Fruit fly (Drosophila melanogaster) whole organism, embryonic: ENCODE measurements around the gene Ns1.
A peak's percentile ranks its signal among the peaks of the same experiment; 100 is the strongest.

Experiments used
- ATbp ChIP-seq: fragments of 200-800 bp; sonication (Bioruptor generic); optimal IDR thresholded peaks from 2 replicates; lab custom pipeline; 2017; ENCODE audit warnings: missing biosample characterization, mild to moderate bottlenecking, missing genetic modification characterization, missing genetic modification reagents
- Atf-2 ChIP-seq: fragments of 200-800 bp; sonication (Bioruptor generic); optimal IDR thresholded peaks from 2 replicates; lab custom pipeline; 2016; ENCODE audit warnings: missing biosample characterization, missing genetic modification characterization
- Atf6 ChIP-seq: fragments of 200-800 bp; sonication (Bioruptor generic); IDR thresholded peaks from 2 replicates; pipeline ENCODE4 v1.3.6; 2022; ENCODE audit warnings: missing biosample characterization, missing genetic modification characterization
- B-H2 ChIP-seq: fragments of 200-800 bp; sonication (Bioruptor generic); optimal IDR thresholded peaks from 2 replicates; lab custom pipeline; 2018; ENCODE audit warnings: missing biosample characterization, mild to moderate bottlenecking, missing genetic modification characterization
- Bteb2 ChIP-seq: fragments of 200-800 bp; sonication (Bioruptor generic); optimal IDR thresholded peaks from 2 replicates; lab custom pipeline; 2016; ENCODE audit warnings: missing biosample characterization, missing genetic modification characterization
- CG11093 ChIP-seq: fragments of 200-800 bp; sonication (Bioruptor generic); IDR thresholded peaks from 3 replicates; pipeline ENCODE4 v1.3.6; 2022; ENCODE audit warnings: missing biosample characterization, missing genetic modification characterization
- CG12299 ChIP-seq: fragments of 200-800 bp; sonication (Bioruptor generic); optimal IDR thresholded peaks from 2 replicates; lab custom pipeline; 2018; ENCODE audit warnings: missing biosample characterization, mild to moderate bottlenecking, missing genetic modification characterization
- CG15011 ChIP-seq: fragments of 200-800 bp; sonication (Bioruptor generic); optimal IDR thresholded peaks from 3 replicates; lab custom pipeline; 2018; ENCODE audit warnings: missing biosample characterization, mild to moderate bottlenecking, missing genetic modification characterization
- CG15514 ChIP-seq: fragments of 200-800 bp; sonication (Bioruptor generic); optimal IDR thresholded peaks from 3 replicates; lab custom pipeline; 2017; ENCODE audit warnings: missing biosample characterization, missing genetic modification characterization, mild to moderate bottlenecking, moderate library complexity, missing genetic modification reagents
- CG15696 ChIP-seq: fragments of 200-800 bp; sonication (Bioruptor generic); optimal IDR thresholded peaks from 2 replicates; lab custom pipeline; 2019; ENCODE audit warnings: missing biosample characterization, mild to moderate bottlenecking, missing genetic modification characterization, moderate library complexity
- CG1647 ChIP-seq: fragments of 200-800 bp; sonication (Bioruptor generic); optimal IDR thresholded peaks from 3 replicates; lab custom pipeline; 2016; ENCODE audit warnings: missing biosample characterization, missing genetic modification characterization
- CG17612 ChIP-seq: fragments of 200-800 bp; sonication (Bioruptor generic); IDR thresholded peaks from 2 replicates; pipeline ENCODE4 v1.3.6; 2022; ENCODE audit warnings: missing biosample characterization, missing genetic modification characterization
- CG17912 ChIP-seq: fragments of 200-800 bp; sonication (Bioruptor generic); optimal IDR thresholded peaks from 2 replicates; lab custom pipeline; 2018; ENCODE audit warnings: missing biosample characterization, mild to moderate bottlenecking, missing genetic modification characterization
- CG18262 ChIP-seq: fragments of 200-800 bp; optimal IDR thresholded peaks from 3 replicates; lab custom pipeline; 2019; ENCODE audit warnings: missing biosample characterization, mild to moderate bottlenecking, missing genetic modification characterization, moderate library complexity
- CG34422 ChIP-seq: fragments of 200-800 bp; sonication (Bioruptor generic); IDR thresholded peaks from 3 replicates; pipeline ENCODE4 v1.3.6; 2022; ENCODE audit warnings: missing biosample characterization, missing genetic modification characterization
- CG3838 ChIP-seq: fragments of 200-800 bp; sonication (Bioruptor generic); optimal IDR thresholded peaks from 3 replicates; lab custom pipeline; 2016; ENCODE audit warnings: missing biosample characterization, missing genetic modification characterization
- CG42726 ChIP-seq: fragments of 200-800 bp; sonication (Bioruptor generic); IDR thresholded peaks from 2 replicates; pipeline ENCODE4 v1.3.6; 2022; ENCODE audit warnings: missing biosample characterization, missing genetic modification characterization; ENCODE audit not compliant: partially characterized antibody
- CG7556 ChIP-seq: fragments of 200-800 bp; sonication (Bioruptor generic); optimal IDR thresholded peaks from 2 replicates; lab custom pipeline; 2017; ENCODE audit warnings: missing biosample characterization, mild to moderate bottlenecking, missing genetic modification characterization
- CG9609 ChIP-seq: fragments of 200-800 bp; sonication (Bioruptor generic); optimal IDR thresholded peaks from 3 replicates; lab custom pipeline; 2016; ENCODE audit warnings: missing biosample characterization, missing genetic modification characterization
- D19A ChIP-seq: fragments of 200-800 bp; optimal IDR thresholded peaks from 3 replicates; lab custom pipeline; 2019; ENCODE audit warnings: missing biosample characterization, mild to moderate bottlenecking, missing genetic modification characterization, moderate library complexity
- Dfd ChIP-seq, 2 experiments: fragments of >200 bp; optimal IDR thresholded peaks; 2 replicates each; lab custom pipeline; 2017; ENCODE audit warnings: missing biosample characterization in 2 of 2, missing genetic modification characterization in 2 of 2
- Gug ChIP-seq: fragments of 200-800 bp; sonication (Bioruptor generic); IDR thresholded peaks from 4 replicates; pipeline ENCODE4 v1.3.6; 2022; ENCODE audit warnings: missing biosample characterization, missing genetic modification characterization
- HLH3B ChIP-seq: fragments of 200-800 bp; sonication (Bioruptor generic); IDR thresholded peaks from 2 replicates; pipeline ENCODE4 v1.3.6; 2022; ENCODE audit warnings: missing biosample characterization, missing genetic modification characterization
- Hey ChIP-seq: fragments of 200-800 bp; sonication (Bioruptor generic); optimal IDR thresholded peaks from 3 replicates; lab custom pipeline; 2018; ENCODE audit warnings: missing biosample characterization, mild to moderate bottlenecking, missing genetic modification characterization
- MESR4 ChIP-seq: fragments of 200-800 bp; sonication (Bioruptor generic); optimal IDR thresholded peaks from 2 replicates; lab custom pipeline; 2018; ENCODE audit warnings: missing biosample characterization, mild to moderate bottlenecking, missing genetic modification characterization, moderate library complexity
- Neu2 ChIP-seq: fragments of 200-800 bp; sonication (Bioruptor generic); optimal IDR thresholded peaks from 3 replicates; lab custom pipeline; 2016; ENCODE audit warnings: missing biosample characterization, missing genetic modification characterization, borderline replicate concordance
- Nf-YC ChIP-seq: fragments of 200-800 bp; optimal IDR thresholded peaks from 3 replicates; lab custom pipeline; 2019; ENCODE audit warnings: missing biosample characterization, mild to moderate bottlenecking, missing genetic modification characterization, moderate library complexity
- Ravus ChIP-seq: fragments of 200-800 bp; sonication (Bioruptor generic); IDR thresholded peaks from 2 replicates; pipeline ENCODE4 v1.3.6; 2022; ENCODE audit warnings: missing biosample characterization, missing genetic modification characterization
- aop ChIP-seq: fragments of 200-800 bp; sonication (Bioruptor generic); IDR thresholded peaks from 2 replicates; pipeline ENCODE4 v1.3.6; 2022; ENCODE audit warnings: missing biosample characterization, missing genetic modification characterization
- ap ChIP-seq: fragments of 200-800 bp; sonication (Bioruptor generic); IDR thresholded peaks from 2 replicates; pipeline ENCODE4 v1.3.6; 2022; ENCODE audit warnings: missing biosample characterization, missing genetic modification characterization
- cato ChIP-seq: fragments of 200-800 bp; sonication (Bioruptor generic); optimal IDR thresholded peaks from 2 replicates; lab custom pipeline; 2016; ENCODE audit warnings: missing biosample characterization, missing genetic modification characterization, borderline replicate concordance
- crp ChIP-seq, 2 experiments: fragments of 200-800 bp; sonication (Bioruptor generic); optimal IDR thresholded peaks; 2 replicates in 1 of 2; 3 replicates in 1 of 2; lab custom pipeline; 2017; ENCODE audit warnings: missing biosample characterization in 2 of 2, missing genetic modification characterization in 2 of 2, mild to moderate bottlenecking in 1 of 2, moderate library complexity in 1 of 2
- dan ChIP-seq: fragments of 200-800 bp; sonication (Bioruptor generic); IDR thresholded peaks from 2 replicates; pipeline ENCODE4 v1.3.6; 2022; ENCODE audit warnings: missing biosample characterization, missing genetic modification characterization
- emc ChIP-seq: fragments of 200-800 bp; sonication (Bioruptor generic); optimal IDR thresholded peaks from 2 replicates; lab custom pipeline; 2016; ENCODE audit warnings: missing biosample characterization, missing genetic modification characterization
- esg ChIP-seq: fragments of 200-800 bp; sonication (Bioruptor generic); conservative IDR thresholded peaks from 2 replicates; pipeline ENCODE4 v1.3.6; 2022; ENCODE audit warnings: missing biosample characterization, missing genetic modification characterization
- eve ChIP-seq, 2 experiments: fragments of >200 bp; optimal IDR thresholded peaks; 2 replicates each; lab custom pipeline; 2017; ENCODE audit warnings: missing biosample characterization in 2 of 2, missing genetic modification characterization in 2 of 2
- fru ChIP-seq: fragments of >200 bp; optimal IDR thresholded peaks from 2 replicates; lab custom pipeline; 2017
- gcm ChIP-seq: fragments of 200-800 bp; sonication (Bioruptor generic); optimal IDR thresholded peaks from 2 replicates; lab custom pipeline; 2019; ENCODE audit warnings: missing biosample characterization, mild to moderate bottlenecking, missing genetic modification characterization, moderate library complexity
- grau ChIP-seq: fragments of 200-800 bp; optimal IDR thresholded peaks from 3 replicates; lab custom pipeline; 2019; ENCODE audit warnings: missing biosample characterization, mild to moderate bottlenecking, missing genetic modification characterization, moderate library complexity
- hb ChIP-seq: fragments of 200-800 bp; sonication (Bioruptor generic); IDR thresholded peaks from 3 replicates; pipeline ENCODE4 v1.3.6; 2022; ENCODE audit warnings: missing biosample characterization, missing genetic modification characterization; ENCODE audit not compliant: partially characterized antibody
- ken ChIP-seq: fragments of 200-800 bp; sonication (Bioruptor generic); IDR thresholded peaks from 3 replicates; pipeline ENCODE4 v1.3.6; 2022; ENCODE audit warnings: missing biosample characterization, missing genetic modification characterization
- mirr ChIP-seq: fragments of 200-800 bp; sonication (Bioruptor generic); optimal IDR thresholded peaks from 3 replicates; lab custom pipeline; 2018; ENCODE audit warnings: missing biosample characterization, mild to moderate bottlenecking, missing genetic modification characterization
- org-1 ChIP-seq: fragments of 200-800 bp; sonication (Bioruptor generic); optimal IDR thresholded peaks from 2 replicates; lab custom pipeline; 2017; ENCODE audit warnings: missing biosample characterization, missing genetic modification characterization
- p53 ChIP-seq: fragments of 200-800 bp; sonication (Bioruptor generic); optimal IDR thresholded peaks from 2 replicates; lab custom pipeline; 2016; ENCODE audit warnings: missing biosample characterization, missing genetic modification characterization
- sens-2 ChIP-seq: fragments of 200-800 bp; sonication (Bioruptor generic); IDR thresholded peaks from 2 replicates; pipeline ENCODE4 v1.3.6; 2022; ENCODE audit warnings: missing biosample characterization, missing genetic modification characterization
- shn ChIP-seq: fragments of 200-800 bp; sonication (Bioruptor generic); optimal IDR thresholded peaks from 3 replicates; lab custom pipeline; 2016; ENCODE audit warnings: missing biosample characterization, missing genetic modification characterization
- trh ChIP-seq: fragments of 200-800 bp; sonication (Bioruptor generic); optimal IDR thresholded peaks from 2 replicates; lab custom pipeline; 2016; ENCODE audit warnings: missing biosample characterization, missing genetic modification characterization
- unc-4 ChIP-seq: fragments of 200-800 bp; sonication (Bioruptor generic); IDR thresholded peaks from 2 replicates; pipeline ENCODE4 v1.3.6; 2022; ENCODE audit warnings: missing biosample characterization, missing genetic modification characterization; ENCODE audit not compliant: partially characterized antibody
- vvl ChIP-seq: fragments of 200-800 bp; sonication (Bioruptor generic); IDR thresholded peaks from 2 replicates; pipeline ENCODE4 v1.3.6; 2022; ENCODE audit warnings: missing biosample characterization, missing genetic modification characterization
- wek ChIP-seq: fragments of 200-800 bp; sonication (Bioruptor generic); optimal IDR thresholded peaks from 3 replicates; lab custom pipeline; 2018; ENCODE audit warnings: missing biosample characterization, mild to moderate bottlenecking, missing genetic modification characterization, moderate library complexity

Gene Ns1

dm6 chr3R:17065018-17065784 lies 7.3 kb downstream of the Ns1 start (continued):
- no peak for TF ChIP-seq unc-4 (GFP tag; lab: Robert Waterston, UW)
- peak; percentile 54 for TF ChIP-seq mirr (GFP tag; lab: Kevin White, UChicago)
- peak; percentile 83 for TF ChIP-seq CG3838 (GFP tag; lab: Kevin White, UChicago)
- peak; percentile 38 for TF ChIP-seq MESR4 (GFP tag; lab: Kevin White, UChicago)
- peak; percentile 89 for TF ChIP-seq esg
- no peak for TF ChIP-seq CG42726
- peak; percentile 80 for TF ChIP-seq CG11093 (GFP tag; lab: Robert Waterston, UW)
- peak; percentile 85 for TF ChIP-seq ken (GFP tag; lab: Robert Waterston, UW)
- TF ChIP-seq Hey (tag; lab: Kevin White, UChicago): peak; percentile 76
- TF ChIP-seq CG9609: peak; percentile 79
- peak in 1 of 2 experiments; percentile 96 for TF ChIP-seq eve (GFP tag; optimal IDR thresholded peaks at IDR 0.05; lab: Kevin White, UChicago)
- TF ChIP-seq ATbp (GFP tag; lab: Kevin White, UChicago): peak; percentile 93
- TF ChIP-seq fru (lab: Kevin White, UChicago): no peak
- peak; percentile 88 for TF ChIP-seq CG15011 (GFP tag; lab: Kevin White, UChicago)
- peak; percentile 86 for TF ChIP-seq shn (GFP tag; lab: Kevin White, UChicago)
- TF ChIP-seq CG18262 (tag; lab: Kevin White, UChicago): peak; percentile 97
- TF ChIP-seq CG15514 (GFP tag; lab: Kevin White, UChicago): peak; percentile 78
- TF ChIP-seq CG34422: peak; percentile 89
- no peak for TF ChIP-seq dan
- TF ChIP-seq CG12299 (tag; lab: Kevin White, UChicago): peak; percentile 89
- TF ChIP-seq hb (GFP tag; lab: Robert Waterston, UW): no peak
- peak; percentile 87 for TF ChIP-seq Atf6 (GFP tag; lab: Robert Waterston, UW)
- peak; percentile 70 for TF ChIP-seq sens-2 (GFP tag; lab: Robert Waterston, UW)
- TF ChIP-seq org-1 (GFP tag; lab: Kevin White, UChicago): peak; percentile 96
- no peak for TF ChIP-seq p53 (GFP tag; lab: Kevin White, UChicago)
- peak; percentile 64 for TF ChIP-seq Ravus (GFP tag; lab: Robert Waterston, UW)
- TF ChIP-seq aop: no peak
- peak; percentile 86 for TF ChIP-seq Atf-2 (GFP tag; lab: Kevin White, UChicago)
- no peak for TF ChIP-seq Dfd (GFP tag; optimal IDR thresholded peaks at IDR 0.05; lab: Kevin White, UChicago)
- peak; percentile 67 for TF ChIP-seq cato (GFP tag; lab: Kevin White, UChicago)
- peak; percentile 71 for TF ChIP-seq emc (GFP tag; lab: Kevin White, UChicago)
- peak; percentile 77 for TF ChIP-seq ap (GFP tag; lab: Robert Waterston, UW)
- TF ChIP-seq grau (tag; lab: Kevin White, UChicago): peak; percentile 95
- TF ChIP-seq CG1647: peak; percentile 90
- TF ChIP-seq HLH3B: peak; percentile 89
- TF ChIP-seq CG17612 (GFP tag; lab: Robert Waterston, UW): peak; percentile 59; the same call in 1 of the 2 replicates
- peak; percentile 56 for TF ChIP-seq Neu2 (GFP tag; lab: Kevin White, UChicago)
- peak in 1 of 2 experiments; percentile 54 for TF ChIP-seq crp (GFP tag; optimal IDR thresholded peaks at IDR 0.05; lab: Kevin White, UChicago)
- TF ChIP-seq Bteb2 (GFP tag; lab: Kevin White, UChicago): peak; percentile 91
- peak; percentile 91 for TF ChIP-seq D19A (tag; lab: Kevin White, UChicago)
- peak; percentile 95 for TF ChIP-seq vvl (GFP tag; lab: Robert Waterston, UW)
- peak; percentile 69 for TF ChIP-seq B-H2 (GFP tag; lab: Kevin White, UChicago)
- peak; percentile 67 for TF ChIP-seq CG15696 (tag; lab: Kevin White, UChicago)
- TF ChIP-seq gcm: peak; percentile 95
- TF ChIP-seq wek: peak; percentile 77
- TF ChIP-seq Nf-YC (tag; lab: Kevin White, UChicago): peak; percentile 81
- TF ChIP-seq Gug (GFP tag; lab: Robert Waterston, UW): peak; percentile 76
- TF ChIP-seq CG7556 (GFP tag; lab: Kevin White, UChicago): peak; percentile 97
- peak; percentile 58 for TF ChIP-seq trh (GFP tag; lab: Kevin White, UChicago)
- peak; percentile 88 for TF ChIP-seq CG17912
